Fruit fly (Drosophila melanogaster) whole organism, pupa: Measurements from ENCODE around the gene CG33932.

Experiments
- CG10348 ChIP-seq: fragments of 200-800 bp; sonication (Bioruptor generic); IDR thresholded peaks from 2 replicates; pipeline ENCODE4 v1.3.6; 2022; ENCODE audit warnings: missing biosample characterization, missing genetic modification characterization
- CG12605 ChIP-seq: fragments of 200-800 bp; sonication (Bioruptor generic); IDR thresholded peaks from 2 replicates; pipeline ENCODE4 v1.3.6; 2022; ENCODE audit warnings: missing biosample characterization, missing genetic modification characterization
- CG13204 ChIP-seq: fragments of 200-800 bp; sonication (Bioruptor generic); optimal IDR thresholded peaks from 2 replicates; lab custom pipeline; 2018; ENCODE audit warnings: missing biosample characterization, mild to moderate bottlenecking, missing genetic modification characterization, moderate library complexity
- CG14655 ChIP-seq: fragments of 200-800 bp; sonication (Bioruptor generic); optimal IDR thresholded peaks from 3 replicates; lab custom pipeline; 2017; ENCODE audit warnings: mild to moderate bottlenecking, missing biosample characterization, missing genetic modification reagents, missing genetic modification characterization
- CG15710 ChIP-seq: fragments of 200-800 bp; sonication (Bioruptor generic); optimal IDR thresholded peaks from 2 replicates; lab custom pipeline; 2018; ENCODE audit warnings: missing biosample characterization, mild to moderate bottlenecking, missing genetic modification characterization, moderate library complexity
- CG17806 ChIP-seq: fragments of 200-800 bp; sonication (Bioruptor generic); optimal IDR thresholded peaks from 2 replicates; lab custom pipeline; 2018; ENCODE audit warnings: missing biosample characterization, mild to moderate bottlenecking, missing genetic modification characterization, moderate library complexity
- CG32121 ChIP-seq: fragments of 200-800 bp; sonication (Bioruptor generic); IDR thresholded peaks from 2 replicates; pipeline ENCODE4 v1.3.6; 2022; ENCODE audit warnings: missing biosample characterization, missing genetic modification characterization
- CG34367 ChIP-seq: fragments of 200-800 bp; sonication (Bioruptor generic); optimal IDR thresholded peaks from 2 replicates; lab custom pipeline; 2018; ENCODE audit warnings: missing biosample characterization, mild to moderate bottlenecking, missing genetic modification characterization
- CG4496 ChIP-seq: fragments of 200-800 bp; sonication (Bioruptor generic); IDR thresholded peaks from 3 replicates; pipeline ENCODE4 v1.3.6; 2022; ENCODE audit warnings: missing biosample characterization, missing genetic modification characterization
- CG8159 ChIP-seq: fragments of 200-800 bp; sonication (Bioruptor generic); optimal IDR thresholded peaks from 3 replicates; lab custom pipeline; 2018; ENCODE audit warnings: missing biosample characterization, mild to moderate bottlenecking, missing genetic modification characterization, moderate library complexity
- CG8301 ChIP-seq: fragments of 200-800 bp; sonication (Bioruptor generic); optimal IDR thresholded peaks from 2 replicates; lab custom pipeline; 2018; ENCODE audit warnings: missing biosample characterization, mild to moderate bottlenecking, missing genetic modification characterization
- CG9948 ChIP-seq: fragments of 200-800 bp; sonication (Bioruptor generic); optimal IDR thresholded peaks from 2 replicates; lab custom pipeline; 2018; ENCODE audit warnings: missing biosample characterization, mild to moderate bottlenecking, missing genetic modification characterization, moderate library complexity
- D1 ChIP-seq: fragments of 200-800 bp; sonication (Bioruptor generic); optimal IDR thresholded peaks from 2 replicates; lab custom pipeline; 2018; ENCODE audit warnings: missing biosample characterization, mild to moderate bottlenecking, missing genetic modification characterization, moderate library complexity
- EcR ChIP-seq: fragments of 200-800 bp; sonication (Bioruptor generic); optimal IDR thresholded peaks from 3 replicates; lab custom pipeline; 2019; ENCODE audit warnings: missing biosample characterization, missing genetic modification characterization, mild to moderate bottlenecking, moderate library complexity, missing genetic modification reagents
- Ets98B ChIP-seq: fragments of 200-800 bp; sonication (Bioruptor generic); IDR thresholded peaks from 2 replicates; pipeline ENCODE4 v1.3.6; 2022; ENCODE audit warnings: missing biosample characterization, missing genetic modification characterization
- Pif1A ChIP-seq: fragments of 200-800 bp; sonication (Bioruptor generic); optimal IDR thresholded peaks from 3 replicates; lab custom pipeline; 2016; ENCODE audit warnings: missing biosample characterization, missing genetic modification characterization
- Pif1B ChIP-seq: fragments of 200-800 bp; sonication (Bioruptor generic); optimal IDR thresholded peaks from 3 replicates; lab custom pipeline; 2016; ENCODE audit warnings: missing biosample characterization, missing genetic modification characterization
- Snoo ChIP-seq: fragments of 200-800 bp; sonication (Bioruptor generic); optimal IDR thresholded peaks from 3 replicates; lab custom pipeline; 2017; ENCODE audit warnings: missing biosample characterization, mild to moderate bottlenecking, missing genetic modification characterization, inconsistent platforms
- fd96Ca ChIP-seq: fragments of 200-800 bp; sonication (Bioruptor generic); IDR thresholded peaks from 3 replicates; pipeline ENCODE4 v1.3.6; 2022; ENCODE audit warnings: missing biosample characterization, missing genetic modification characterization
- gl ChIP-seq: fragments of 200-800 bp; sonication (Bioruptor generic); optimal IDR thresholded peaks from 2 replicates; lab custom pipeline; 2018; ENCODE audit warnings: missing biosample characterization, mild to moderate bottlenecking, missing genetic modification characterization
- rn ChIP-seq: fragments of 200-800 bp; sonication (Bioruptor generic); IDR thresholded peaks from 2 replicates; pipeline ENCODE4 v1.3.6; 2022; ENCODE audit warnings: missing biosample characterization, missing genetic modification characterization

CG33932 gene

dm6 chrX:19744003-19744488 is at the start of gene CG33932, which contains the start of the genes CG18809, COX6B and Rpp20:
TSS of gene CG33932 (plus strand) at chrX:19744431.
TSS of gene CG18809 (minus strand) at chrX:19744335.
TSS of gene COX6B (minus strand) at chrX:19744335.
TSS of gene Rpp20 (plus strand) at chrX:19744431.
- peak; percentile 38; the same call in 1 of the 2 replicates for TF ChIP-seq CG12605 (GFP tag; lab: Robert Waterston, UW)
- TF ChIP-seq CG17806 (tag; lab: Kevin White, UChicago), result peak; percentile 11
- no peak for TF ChIP-seq CG10348 (GFP tag; lab: Robert Waterston, UW)
- no peak for TF ChIP-seq CG14655
- TF ChIP-seq gl, result peak; percentile 7
- no peak for TF ChIP-seq Pif1B (GFP tag; lab: Kevin White, UChicago)
- no peak for TF ChIP-seq CG9948
- peak; percentile 46; the same call in 1 of the 2 replicates for TF ChIP-seq Ets98B (GFP tag; lab: Robert Waterston, UW)
- peak; percentile 37 for TF ChIP-seq Snoo (tag; lab: Kevin White, UChicago)
- TF ChIP-seq CG13204, result no peak
- peak; percentile 21; the same call in 1 of the 3 replicates for TF ChIP-seq CG4496 (GFP tag; lab: Robert Waterston, UW)
- no peak for TF ChIP-seq Pif1A (GFP tag; lab: Kevin White, UChicago)
- no peak for TF ChIP-seq rn
- TF ChIP-seq EcR (GFP tag; lab: Kevin White, UChicago), result peak; percentile 22
- TF ChIP-seq CG8301 (tag; lab: Kevin White, UChicago), result no peak
- TF ChIP-seq CG8159 (tag; lab: Kevin White, UChicago), result peak; percentile 25
- no peak for TF ChIP-seq D1 (tag; lab: Kevin White, UChicago)
- TF ChIP-seq CG32121, result no peak
- peak; percentile 25 for TF ChIP-seq CG15710 (tag; lab: Kevin White, UChicago)
- TF ChIP-seq fd96Ca, result peak; percentile 68
- TF ChIP-seq CG34367 (tag; lab: Kevin White, UChicago), result no peak
- TF ChIP-seq, all 21 proteins: peak for 10

DNA sequence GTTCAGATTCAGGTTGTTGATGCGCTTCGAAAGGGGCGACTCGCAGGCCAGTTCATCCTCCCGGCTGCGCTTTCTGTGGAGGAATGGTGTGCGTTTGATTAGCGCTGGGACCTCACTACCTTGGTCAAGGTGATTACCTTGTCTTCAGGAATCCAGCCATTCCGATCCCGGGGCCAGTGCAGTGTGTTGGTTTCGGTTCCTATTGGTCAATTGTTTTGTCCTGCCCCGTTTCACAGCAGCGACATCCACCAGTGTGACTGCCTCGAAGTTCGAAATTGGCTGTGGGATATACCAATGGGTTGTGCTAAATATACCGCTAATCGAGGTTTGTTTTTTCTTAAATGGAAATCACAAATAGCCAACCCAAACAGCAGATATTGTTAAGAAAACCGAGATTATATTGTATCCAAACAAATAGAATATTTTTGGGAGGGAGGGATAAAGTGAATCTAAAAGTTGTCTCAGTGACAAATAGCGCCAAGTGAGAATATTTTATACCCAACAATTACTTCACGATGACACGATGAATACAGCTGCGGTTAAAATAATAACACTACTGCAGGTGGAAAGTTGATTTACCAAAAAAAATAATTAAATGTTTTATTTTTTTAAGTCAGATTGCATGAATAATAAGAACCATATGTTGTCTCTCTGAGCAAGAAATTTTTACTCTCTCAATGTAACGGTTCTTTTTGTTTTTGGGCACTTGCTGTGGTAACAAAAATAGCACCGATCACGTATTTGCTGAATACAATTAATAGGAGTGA is 49.3 kb upstream of the CG33932 start, which contains the start of gene CG14229:
TSS of gene CG14229 (minus strand) at position 459 of the 767 bp plus-strand sequence.
- TF ChIP-seq CG8301 (tag; lab: Kevin White, UChicago) (peak; percentile 18), CG13204 (no peak), Snoo (tag; lab: Kevin White, UChicago) (peak; percentile 15), CG34367 (tag; lab: Kevin White, UChicago) (no peak), fd96Ca (no peak), CG10348 (GFP tag; lab: Robert Waterston, UW) (no peak), EcR (GFP tag; lab: Kevin White, UChicago) (no peak), Pif1B (GFP tag; lab: Kevin White, UChicago) (peak; percentile 22), CG14655 (no peak), Pif1A (GFP tag; lab: Kevin White, UChicago) (peak; percentile 3), CG32121 (no peak), CG12605 (GFP tag; lab: Robert Waterston, UW) (peak; percentile 18; the same call in 1 of the 2 replicates), CG8159 (tag; lab: Kevin White, UChicago) (no peak), gl (no peak), D1 (tag; lab: Kevin White, UChicago) (no peak), CG15710 (tag; lab: Kevin White, UChicago) (peak; percentile 7), CG9948 (no peak), Ets98B (GFP tag; lab: Robert Waterston, UW) (0 out of 2 replicates have a peak, but pooled peaks have one; percentile 45), rn (no peak), CG17806 (tag; lab: Kevin White, UChicago) (peak; percentile 12), CG4496 (GFP tag; lab: Robert Waterston, UW) (peak; percentile 79)

DNA sequence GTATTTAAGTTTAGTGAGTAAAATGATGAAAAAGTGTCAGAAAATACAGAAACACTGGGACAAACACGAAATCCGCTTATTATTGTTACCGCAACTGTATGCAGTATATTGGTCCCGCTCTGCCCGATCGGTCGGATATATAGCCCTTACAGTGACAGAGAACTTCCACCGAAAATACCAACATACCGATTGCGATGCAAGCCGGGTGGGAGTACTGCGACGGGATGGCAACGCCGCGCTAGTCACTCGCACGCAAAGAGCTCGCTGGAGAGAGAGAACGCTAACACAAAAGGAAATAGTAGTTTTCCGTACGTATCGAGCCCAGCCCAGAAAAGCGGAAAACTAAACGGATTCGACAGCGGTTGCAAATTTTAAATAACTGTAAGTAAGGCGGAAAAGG is 47.4 kb upstream of the CG33932 start, which contains the start of gene Cdc42:
TSS of gene Cdc42 (plus strand) at position 247 of the 400 bp plus-strand sequence.
- TF ChIP-seq CG15710 (tag; lab: Kevin White, UChicago) (no peak), CG4496 (GFP tag; lab: Robert Waterston, UW) (peak; percentile 42; the same call in 1 of the 3 replicates)

- TF ChIP-seq Ets98B (GFP tag; lab: Robert Waterston, UW), result no peak
- TF ChIP-seq Pif1B (GFP tag; lab: Kevin White, UChicago), result no peak
- TF ChIP-seq CG4496 (GFP tag; lab: Robert Waterston, UW), result 0 out of 3 replicates have a peak, but pooled peaks have one; percentile 17
- TF ChIP-seq fd96Ca, result 0 out of 3 replicates have a peak, but pooled peaks have one; percentile 23
Measured at dm6 chrX:19697255-19697877, 46.9 kb upstream of the CG33932 start.

- TF ChIP-seq CG13204 (no peak), Ets98B (GFP tag; lab: Robert Waterston, UW) (peak; percentile 34; the same call in 1 of the 2 replicates)
Measured at dm6 chrX:19701611-19702010, 42.6 kb upstream of the CG33932 start, which contains the start of gene Tcs4. TSS of gene Tcs4 (minus strand) at chrX:19701755.

DNA sequence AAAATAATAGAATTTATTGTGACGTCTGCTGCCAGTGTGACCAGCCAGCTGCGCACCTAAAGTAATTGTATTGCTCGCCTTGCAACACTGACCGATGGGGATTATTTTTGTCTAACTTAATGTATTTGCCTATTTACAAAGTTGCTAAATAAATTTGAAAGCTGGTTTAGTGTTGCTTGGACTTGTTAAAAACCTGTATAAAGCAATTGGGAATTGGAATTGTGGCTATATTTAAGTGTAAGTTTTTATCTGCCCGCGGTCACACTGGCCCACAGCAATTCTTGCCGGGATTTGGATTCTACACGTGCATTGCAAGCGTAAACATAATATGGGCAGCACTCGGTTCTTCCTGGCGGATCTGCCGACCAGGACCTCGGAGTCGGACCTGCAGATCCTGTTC is 40.1 kb upstream of the CG33932 start, which contains the start of the genes CG14230 and CG14232:
TSS of gene CG14230 (plus strand) at position 94 of the 400 bp plus-strand sequence.
TSS of gene CG14232 (minus strand) at position 177 of the 400 bp plus-strand sequence.
- no peak for TF ChIP-seq CG13204
- TF ChIP-seq fd96Ca, result no peak
- TF ChIP-seq CG9948, result no peak
- no peak for TF ChIP-seq CG32121
- no peak for TF ChIP-seq Snoo (tag; lab: Kevin White, UChicago)
- no peak for TF ChIP-seq rn
- TF ChIP-seq CG15710 (tag; lab: Kevin White, UChicago), result peak; percentile 5
- TF ChIP-seq CG4496 (GFP tag; lab: Robert Waterston, UW), result no peak
